Worm (Caenorhabditis elegans) whole organism, early embryonic: Measurements from ENCODE around the gene T16H12.13.
A peak's percentile ranks its signal among the peaks of the same experiment; 100 is the strongest.

Experiments
- B0310.2 ChIP-seq: sonication (generic microtip); optimal IDR thresholded peaks from 2 replicates; lab custom pipeline; 2016; ENCODE audit warnings: mild to moderate bottlenecking, missing genetic modification characterization, missing compliant biosample characterization
- F13C5.2 ChIP-seq: sonication (generic microtip); optimal IDR thresholded peaks from 2 replicates; lab custom pipeline; 2017; ENCODE audit warnings: mild to moderate bottlenecking, missing genetic modification characterization, inconsistent platforms, missing compliant biosample characterization
- aly-1 ChIP-seq: sonication (generic microtip); optimal IDR thresholded peaks from 2 replicates; lab custom pipeline; 2016; ENCODE audit warnings: missing genetic modification characterization, missing compliant biosample characterization
- ama-1 ChIP-seq: fragments of 150-350 bp; optimal IDR thresholded peaks from 2 replicates; lab custom pipeline; 2014
- ceh-13 ChIP-seq: fragments of 200-800 bp; sonication (Bioruptor generic); optimal IDR thresholded peaks from 2 replicates; lab custom pipeline; 2018; ENCODE audit warnings: mild to moderate bottlenecking, missing genetic modification characterization, missing compliant biosample characterization
- ceh-36 ChIP-seq: sonication (generic microtip); optimal IDR thresholded peaks from 2 replicates; lab custom pipeline; 2016; ENCODE audit warnings: missing genetic modification characterization, inconsistent platforms, missing compliant biosample characterization
- ets-7 ChIP-seq: sonication (generic microtip); optimal IDR thresholded peaks from 2 replicates; lab custom pipeline; 2016; ENCODE audit warnings: missing genotype, missing genetic modification characterization, missing compliant biosample characterization
- flt-1 ChIP-seq: fragments of 200-800 bp; sonication (Bioruptor generic); IDR thresholded peaks from 2 replicates; pipeline ENCODE4 v1.3.6; 2022; ENCODE audit warnings: missing genetic modification characterization, missing compliant biosample characterization
- hmbx-1 ChIP-seq: sonication (generic microtip); optimal IDR thresholded peaks from 2 replicates; lab custom pipeline; 2016; ENCODE audit warnings: mild to moderate bottlenecking, missing genetic modification characterization, missing compliant biosample characterization
- hmg-4 ChIP-seq: fragments of 200-800 bp; sonication (Bioruptor generic); optimal IDR thresholded peaks from 2 replicates; lab custom pipeline; 2018; ENCODE audit warnings: mild to moderate bottlenecking, missing genetic modification characterization, missing compliant biosample characterization
- hnd-1 ChIP-seq: sonication (generic microtip); optimal IDR thresholded peaks from 2 replicates; lab custom pipeline; 2016; ENCODE audit warnings: missing genetic modification characterization, missing compliant biosample characterization
- pes-1 ChIP-seq: fragments of 200-800 bp; sonication (Bioruptor generic); IDR thresholded peaks from 2 replicates; pipeline ENCODE4 v1.3.6; 2022; ENCODE audit warnings: missing genetic modification reagents, missing genetic modification characterization, missing compliant biosample characterization
- scrt-1 ChIP-seq: fragments of 200-800 bp; sonication (Bioruptor generic); IDR thresholded peaks from 2 replicates; pipeline ENCODE4 v1.3.6; 2022; ENCODE audit warnings: missing genetic modification characterization, missing compliant biosample characterization
- sea-1 ChIP-seq: fragments of 200-800 bp; sonication (Bioruptor generic); conservative IDR thresholded peaks from 2 replicates; pipeline ENCODE4 v1.3.6; 2022; ENCODE audit warnings: missing genetic modification characterization, missing compliant biosample characterization
- tbx-11 ChIP-seq: fragments of 200-800 bp; sonication (Bioruptor generic); IDR thresholded peaks from 2 replicates; pipeline ENCODE4 v1.3.6; 2022; ENCODE audit warnings: missing genetic modification characterization, missing compliant biosample characterization
- tbx-37 ChIP-seq: fragments of 200-800 bp; sonication (Bioruptor generic); conservative IDR thresholded peaks from 2 replicates; pipeline ENCODE4 v1.3.6; 2022; ENCODE audit warnings: missing genetic modification reagents, missing genetic modification characterization, missing compliant biosample characterization
- tra-4 ChIP-seq: sonication (generic microtip); optimal IDR thresholded peaks from 2 replicates; lab custom pipeline; 2017; ENCODE audit warnings: missing genetic modification characterization, missing compliant biosample characterization

The T16H12.13 gene

ce11 chrIII:10095377-10095776 is 10.2 kb downstream of the T16H12.13 start:
- TF ChIP-seq ama-1 (lab: Kevin White, UChicago) (no peak), ceh-13 (no peak), tra-4 (tag; lab: Kevin White, UChicago) (no peak), hmbx-1 (tag; lab: Kevin White, UChicago) (no peak), scrt-1 (GFP tag; lab: Robert Waterston, UW) (no peak), F13C5.2 (no peak), aly-1 (no peak), tbx-11 (GFP tag; lab: Robert Waterston, UW) (no peak), flt-1 (GFP tag; lab: Robert Waterston, UW) (no peak), tbx-37 (GFP tag; lab: Robert Waterston, UW) (no peak), pes-1 (no peak), hnd-1 (no peak), B0310.2 (tag; lab: Kevin White, UChicago) (no peak), hmg-4 (GFP tag; lab: Kevin White, UChicago) (no peak), ets-7 (tag; lab: Kevin White, UChicago) (no peak), sea-1 (no peak), ceh-36 (no peak)

- peak; percentile 57 for TF ChIP-seq hmg-4 (GFP tag; lab: Kevin White, UChicago)
- no peak for TF ChIP-seq ama-1 (lab: Kevin White, UChicago)
- no peak for TF ChIP-seq hmbx-1 (tag; lab: Kevin White, UChicago)
- no peak for TF ChIP-seq sea-1
- TF ChIP-seq hnd-1: no peak
- TF ChIP-seq tra-4 (tag; lab: Kevin White, UChicago): no peak
These were observed 11.3 kb downstream of the T16H12.13 start for ce11 chrIII:10096525-10096972.

ce11 chrIII:10097981-10098380 is 12.8 kb downstream of the T16H12.13 start, which contains the start of gene spop-1:
Gene spop-1 (minus strand): TSS chrIII:10098081.
- no peak for TF ChIP-seq ama-1 (lab: Kevin White, UChicago)
- TF ChIP-seq F13C5.2: no peak
- TF ChIP-seq aly-1: no peak

- no peak for TF ChIP-seq hnd-1
- no peak for TF ChIP-seq ceh-36
- TF ChIP-seq sea-1: no peak
- TF ChIP-seq ets-7 (tag; lab: Kevin White, UChicago): no peak
These were observed 16.1 kb downstream of the T16H12.13 start, which contains the start of gene kel-10 for ce11 chrIII:10101352-10101751. Gene kel-10 (minus strand): TSS chrIII:10101452.

ce11 chrIII:10106390-10106789 is 21.2 kb downstream of the T16H12.13 start, which contains the start of gene srt-55:
Gene srt-55 (minus strand): TSS chrIII:10106490.
- TF ChIP-seq B0310.2 (tag; lab: Kevin White, UChicago): no peak
- no peak for TF ChIP-seq ceh-36
- no peak for TF ChIP-seq tra-4 (tag; lab: Kevin White, UChicago)
- TF ChIP-seq tbx-37 (GFP tag; lab: Robert Waterston, UW): no peak
- TF ChIP-seq flt-1 (GFP tag; lab: Robert Waterston, UW): no peak
- no peak for TF ChIP-seq pes-1
- no peak for TF ChIP-seq tbx-11 (GFP tag; lab: Robert Waterston, UW)
- no peak for TF ChIP-seq sea-1
- TF ChIP-seq hnd-1: no peak
- TF ChIP-seq ceh-13: no peak
- TF ChIP-seq scrt-1 (GFP tag; lab: Robert Waterston, UW): no peak
- no peak for TF ChIP-seq ama-1 (lab: Kevin White, UChicago)
- TF ChIP-seq ets-7 (tag; lab: Kevin White, UChicago): no peak
- TF ChIP-seq F13C5.2: no peak
- no peak for TF ChIP-seq hmbx-1 (tag; lab: Kevin White, UChicago)
- no peak for TF ChIP-seq aly-1
- TF ChIP-seq hmg-4 (GFP tag; lab: Kevin White, UChicago): no peak

- TF ChIP-seq scrt-1 (GFP tag; lab: Robert Waterston, UW): no peak
- TF ChIP-seq B0310.2 (tag; lab: Kevin White, UChicago): no peak
- TF ChIP-seq F13C5.2: no peak
- TF ChIP-seq ets-7 (tag; lab: Kevin White, UChicago): no peak
- TF ChIP-seq aly-1: no peak
- TF ChIP-seq tbx-11 (GFP tag; lab: Robert Waterston, UW): no peak
These were observed 23.8 kb downstream of the T16H12.13 start, which contains the start of gene T16H12.9 for ce11 chrIII:10108995-10109394. Gene T16H12.9 (plus strand): TSS chrIII:10109295.

- no peak for TF ChIP-seq tra-4 (tag; lab: Kevin White, UChicago)
- TF ChIP-seq ceh-13: no peak
- TF ChIP-seq tbx-37 (GFP tag; lab: Robert Waterston, UW): no peak
- no peak for TF ChIP-seq hnd-1
- TF ChIP-seq scrt-1 (GFP tag; lab: Robert Waterston, UW): no peak
- no peak for TF ChIP-seq B0310.2 (tag; lab: Kevin White, UChicago)
- TF ChIP-seq hmbx-1 (tag; lab: Kevin White, UChicago): no peak
- no peak for TF ChIP-seq ceh-36
- TF ChIP-seq tbx-11 (GFP tag; lab: Robert Waterston, UW): no peak
- no peak for TF ChIP-seq flt-1 (GFP tag; lab: Robert Waterston, UW)
- no peak for TF ChIP-seq pes-1
- TF ChIP-seq ama-1 (lab: Kevin White, UChicago): no peak
- TF ChIP-seq F13C5.2: no peak
- no peak for TF ChIP-seq aly-1
These were observed 27.8 kb downstream of the T16H12.13 start, which contains the start of gene vps-29 for ce11 chrIII:10112958-10113357. Gene vps-29 (minus strand): TSS chrIII:10113058.

ce11 chrIII:10114662-10115061 is 29.5 kb downstream of the T16H12.13 start, which contains the start of the genes ZK1128.1 and mett-10:
Gene ZK1128.1 (minus strand): TSS chrIII:10114760.
Gene mett-10 (plus strand): TSS chrIII:10115036.
- no peak for TF ChIP-seq aly-1
- TF ChIP-seq tbx-37 (GFP tag; lab: Robert Waterston, UW): no peak
- TF ChIP-seq flt-1 (GFP tag; lab: Robert Waterston, UW): no peak
- no peak for TF ChIP-seq ceh-13
- TF ChIP-seq B0310.2 (tag; lab: Kevin White, UChicago): no peak
- TF ChIP-seq F13C5.2: no peak
- no peak for TF ChIP-seq hnd-1
- TF ChIP-seq scrt-1 (GFP tag; lab: Robert Waterston, UW): no peak
